Worm (Caenorhabditis elegans): ENCODE data around the gene R02D5.9.

DNA sequence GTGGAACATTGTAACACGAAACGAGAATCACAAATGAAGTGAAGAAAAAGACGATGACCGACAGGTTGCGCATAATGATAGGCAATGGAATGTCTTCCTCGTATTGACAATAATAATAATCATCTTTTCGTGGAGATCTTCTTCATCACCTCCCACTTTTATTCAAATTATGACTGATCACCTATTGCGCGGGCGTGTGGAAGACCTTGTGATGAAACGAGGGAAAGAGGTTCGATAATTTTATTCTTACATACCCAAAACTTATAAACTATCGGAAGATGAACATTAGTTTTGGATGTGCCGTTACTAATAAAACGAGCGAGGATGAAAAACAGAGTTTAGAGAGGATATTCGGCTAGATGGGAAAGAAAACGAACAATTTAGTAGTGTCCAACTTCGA is 12.2 kb upstream of the R02D5.9 start, which contains the start of gene C53A5.2:
- TF ChIP-seq blmp-1 (tag; optimal IDR thresholded peaks at IDR 0.05) (no peak), tbx-8 (GFP tag; optimal IDR thresholded peaks at IDR 0.05) (no peak), elt-1 (tag; optimal IDR thresholded peaks at IDR 0.05; ENCODE audit: borderline replicate concordance, insufficient read depth) (no peak), pha-4 (tag; optimal IDR thresholded peaks at IDR 0.05) (no peak)

Measured in whole organism, mixed stage, embryonic.